Worm (Caenorhabditis elegans) whole organism, late embryonic: ENCODE results near the gene T26A8.3.

Source experiments
- C08G9.2 ChIP-seq: sonication (generic microtip); optimal IDR thresholded peaks from 2 replicates; lab custom pipeline; 2016; ENCODE audit warnings: mild to moderate bottlenecking, missing genetic modification characterization, moderate library complexity, missing compliant biosample characterization
- T23F11.4 ChIP-seq: fragments of 200-800 bp; sonication (Bioruptor generic); optimal IDR thresholded peaks from 2 replicates; lab custom pipeline; 2018; ENCODE audit warnings: mild to moderate bottlenecking, missing genetic modification characterization, missing compliant biosample characterization
- Y22D7AL.16 ChIP-seq: sonication (generic microtip); optimal IDR thresholded peaks from 2 replicates; lab custom pipeline; 2016; ENCODE audit warnings: missing genetic modification characterization, missing compliant biosample characterization
- ama-1 ChIP-seq: fragments of 150-350 bp; optimal IDR thresholded peaks from 2 replicates; lab custom pipeline; 2014
- ceh-14 ChIP-seq: sonication (generic microtip); optimal IDR thresholded peaks from 2 replicates; lab custom pipeline; 2016; ENCODE audit warnings: missing genotype, missing genetic modification characterization, missing compliant biosample characterization
- ceh-18 ChIP-seq: sonication (generic microtip); optimal IDR thresholded peaks from 2 replicates; lab custom pipeline; 2016; ENCODE audit warnings: missing genetic modification characterization, missing compliant biosample characterization
- ceh-19 ChIP-seq: fragments of 200-800 bp; sonication (Bioruptor generic); optimal IDR thresholded peaks from 2 replicates; lab custom pipeline; 2018; ENCODE audit warnings: mild to moderate bottlenecking, missing genetic modification characterization, missing compliant biosample characterization
- ceh-22 ChIP-seq: sonication (generic microtip); optimal IDR thresholded peaks from 2 replicates; lab custom pipeline; 2017; ENCODE audit warnings: missing biosample characterization, missing genetic modification characterization
- ceh-24 ChIP-seq: sonication (generic microtip); optimal IDR thresholded peaks from 2 replicates; lab custom pipeline; 2016; ENCODE audit warnings: mild to moderate bottlenecking, missing genetic modification characterization, missing compliant biosample characterization
- ceh-31 ChIP-seq: sonication (generic microtip); optimal IDR thresholded peaks from 2 replicates; lab custom pipeline; 2016; ENCODE audit warnings: missing genetic modification characterization, missing compliant biosample characterization
- ceh-34 ChIP-seq: sonication (generic microtip); optimal IDR thresholded peaks from 2 replicates; lab custom pipeline; 2016; ENCODE audit warnings: mild to moderate bottlenecking, missing genetic modification characterization, missing compliant biosample characterization
- ceh-45 ChIP-seq: fragments of 200-800 bp; sonication (Bioruptor generic); IDR thresholded peaks from 2 replicates; pipeline ENCODE4 v1.3.6; 2022; ENCODE audit warnings: missing genetic modification reagents, missing genetic modification characterization, missing compliant biosample characterization
- ceh-48 ChIP-seq: sonication (generic microtip); optimal IDR thresholded peaks from 2 replicates; lab custom pipeline; 2016; ENCODE audit warnings: missing genetic modification characterization, inconsistent platforms, missing compliant biosample characterization
- ceh-6 ChIP-seq: fragments of 200-800 bp; sonication (Bioruptor generic); optimal IDR thresholded peaks from 2 replicates; lab custom pipeline; 2018; ENCODE audit warnings: mild to moderate bottlenecking, missing genetic modification characterization, missing compliant biosample characterization
- ceh-9 ChIP-seq: sonication (generic microtip); optimal IDR thresholded peaks from 2 replicates; lab custom pipeline; 2016; ENCODE audit warnings: mild to moderate bottlenecking, missing genetic modification characterization, inconsistent platforms, missing compliant biosample characterization
- che-1 ChIP-seq: sonication (generic microtip); optimal IDR thresholded peaks from 2 replicates; lab custom pipeline; 2016; ENCODE audit warnings: mild to moderate bottlenecking, missing genetic modification characterization, missing compliant biosample characterization
- dmd-4 ChIP-seq: sonication (generic microtip); optimal IDR thresholded peaks from 2 replicates; lab custom pipeline; 2016; ENCODE audit warnings: borderline replicate concordance, missing genetic modification characterization, missing compliant biosample characterization
- dve-1 ChIP-seq: sonication (generic microtip); optimal IDR thresholded peaks from 2 replicates; lab custom pipeline; 2017; ENCODE audit warnings: antibody characterized with exemption, mild to moderate bottlenecking, missing genetic modification characterization, missing compliant biosample characterization
- elt-2 ChIP-seq: sonication (generic microtip); optimal IDR thresholded peaks from 2 replicates; lab custom pipeline; 2016; ENCODE audit warnings: missing genetic modification reagents, missing genetic modification characterization, missing compliant biosample characterization
- elt-4 ChIP-seq: sonication (generic microtip); optimal IDR thresholded peaks from 2 replicates; lab custom pipeline; 2016; ENCODE audit warnings: missing genetic modification characterization, missing compliant biosample characterization
- ets-4 ChIP-seq: sonication (generic microtip); optimal IDR thresholded peaks from 2 replicates; lab custom pipeline; 2016; ENCODE audit warnings: missing genetic modification characterization, missing compliant biosample characterization
- eyg-1 ChIP-seq: sonication (generic microtip); optimal IDR thresholded peaks from 2 replicates; lab custom pipeline; 2016; ENCODE audit warnings: missing genotype, missing genetic modification characterization, missing compliant biosample characterization
- fkh-10 ChIP-seq: fragments of 150-350 bp; optimal IDR thresholded peaks from 2 replicates; lab custom pipeline; 2014; ENCODE audit warnings: missing biosample characterization, missing genetic modification reagents, missing genetic modification characterization
- hlh-13 ChIP-seq: fragments of 200-800 bp; sonication (Bioruptor generic); optimal IDR thresholded peaks from 2 replicates; lab custom pipeline; 2018; ENCODE audit warnings: mild to moderate bottlenecking, missing genetic modification characterization, missing compliant biosample characterization
- hlh-30 ChIP-seq: sonication (generic microtip); optimal IDR thresholded peaks from 2 replicates; lab custom pipeline; 2017; ENCODE audit warnings: antibody characterized with exemption, missing genetic modification characterization, missing compliant biosample characterization; ENCODE audit not compliant: insufficient read depth
- hlh-6 ChIP-seq: sonication (generic microtip); optimal IDR thresholded peaks from 2 replicates; lab custom pipeline; 2016; ENCODE audit warnings: missing genotype, missing genetic modification characterization, missing compliant biosample characterization
- hlh-8 ChIP-seq: sonication (generic microtip); optimal IDR thresholded peaks from 2 replicates; lab custom pipeline; 2016; ENCODE audit warnings: missing genotype, missing genetic modification characterization, missing compliant biosample characterization
- lim-6 ChIP-seq: sonication (generic microtip); optimal IDR thresholded peaks from 2 replicates; lab custom pipeline; 2016; ENCODE audit warnings: missing genetic modification characterization, missing compliant biosample characterization
- lin-11 ChIP-seq: fragments of 200-800 bp; sonication (Bioruptor generic); optimal IDR thresholded peaks from 2 replicates; lab custom pipeline; 2018; ENCODE audit warnings: mild to moderate bottlenecking, missing genetic modification characterization, missing compliant biosample characterization
- nfya-1 ChIP-seq: sonication (generic microtip); optimal IDR thresholded peaks from 2 replicates; lab custom pipeline; 2017; ENCODE audit warnings: missing genetic modification characterization, mild to moderate bottlenecking, missing compliant biosample characterization, antibody characterized with exemption, moderate library complexity
- nhr-11 ChIP-seq: fragments of 150-350 bp; optimal IDR thresholded peaks from 2 replicates; lab custom pipeline; 2014; ENCODE audit warnings: missing biosample characterization, missing genetic modification characterization
- nhr-232 ChIP-seq: sonication (generic microtip); optimal IDR thresholded peaks from 2 replicates; lab custom pipeline; 2016; ENCODE audit warnings: missing genetic modification characterization, missing compliant biosample characterization
- npax-4 ChIP-seq: sonication (generic microtip); optimal IDR thresholded peaks from 2 replicates; lab custom pipeline; 2016; ENCODE audit warnings: missing genetic modification characterization, missing compliant biosample characterization
- odd-2 ChIP-seq: sonication (generic microtip); optimal IDR thresholded peaks from 2 replicates; lab custom pipeline; 2017; ENCODE audit warnings: antibody characterized with exemption, mild to moderate bottlenecking, missing genetic modification characterization, missing compliant biosample characterization
- pha-2 ChIP-seq: sonication (generic microtip); optimal IDR thresholded peaks from 2 replicates; lab custom pipeline; 2017; ENCODE audit warnings: mild to moderate bottlenecking, missing genetic modification characterization, missing compliant biosample characterization
- pha-4 ChIP-seq: fragments of 150-350 bp; optimal IDR thresholded peaks from 2 replicates; lab custom pipeline; 2018; ENCODE audit warnings: missing biosample characterization, missing genetic modification reagents, missing genetic modification characterization
- pros-1 ChIP-seq: fragments of 150-350 bp; optimal IDR thresholded peaks from 2 replicates; lab custom pipeline; 2014; ENCODE audit warnings: missing biosample characterization, missing genetic modification reagents, missing genetic modification characterization
- ref-2 ChIP-seq: sonication (generic microtip); optimal IDR thresholded peaks from 2 replicates; lab custom pipeline; 2016; ENCODE audit warnings: missing genetic modification characterization, missing compliant biosample characterization
- rnt-1 ChIP-seq: sonication (generic microtip); optimal IDR thresholded peaks from 2 replicates; lab custom pipeline; 2016; ENCODE audit warnings: missing genetic modification characterization, missing compliant biosample characterization
- sox-4 ChIP-seq: sonication (generic microtip); optimal IDR thresholded peaks from 2 replicates; lab custom pipeline; 2017; ENCODE audit warnings: mild to moderate bottlenecking, missing genetic modification characterization, inconsistent platforms, missing compliant biosample characterization
- tbx-2 ChIP-seq: sonication (generic microtip); optimal IDR thresholded peaks from 2 replicates; lab custom pipeline; 2016; ENCODE audit warnings: missing genetic modification characterization, missing compliant biosample characterization
- tbx-7 ChIP-seq: sonication (generic microtip); optimal IDR thresholded peaks from 2 replicates; lab custom pipeline; 2016; ENCODE audit warnings: missing genotype, missing genetic modification characterization, missing compliant biosample characterization
- ttx-3 ChIP-seq: sonication (generic microtip); optimal IDR thresholded peaks from 2 replicates; lab custom pipeline; 2016; ENCODE audit warnings: missing genetic modification reagents, missing genetic modification characterization, missing compliant biosample characterization
- unc-3 ChIP-seq, 2 experiments: fragments of 200-800 bp in 1 of 2; sonication (Bioruptor generic) in 1 of 2; sonication (generic microtip) in 1 of 2; conservative IDR thresholded peaks in 1 of 2; optimal IDR thresholded peaks in 1 of 2; 2 replicates each; pipeline versions ENCODE4 v1.3.6 to Lab custom; 2016 to 2022; ENCODE audit warnings: missing compliant biosample characterization in 2 of 2, missing genetic modification characterization in 2 of 2, missing genetic modification reagents in 1 of 2
- unc-42 ChIP-seq: sonication (generic microtip); optimal IDR thresholded peaks from 2 replicates; lab custom pipeline; 2016; ENCODE audit warnings: missing genotype, missing genetic modification characterization, missing compliant biosample characterization
- unc-55 ChIP-seq: sonication (generic microtip); optimal IDR thresholded peaks from 2 replicates; lab custom pipeline; 2017; ENCODE audit warnings: missing biosample characterization, missing genetic modification reagents, missing genetic modification characterization
- ztf-16 ChIP-seq: sonication (generic microtip); optimal IDR thresholded peaks from 2 replicates; lab custom pipeline; 2017; ENCODE audit warnings: missing genetic modification characterization, missing compliant biosample characterization

Gene T26A8.3

ce11 chrIV:8432709-8433108, 6.3 kb upstream of the T26A8.3 start, which contains the start of the genes T26A8.4 and pdtf-1 (continued):
- TF ChIP-seq ttx-3 (no peak), lin-11 (peak; percentile 6), ceh-22 (tag; lab: Kevin White, UChicago) (no peak), fkh-10 (GFP tag; lab: Kevin White, UChicago) (peak; percentile 26), ceh-6 (no peak), C08G9.2 (tag; lab: Kevin White, UChicago) (no peak), Y22D7AL.16 (tag; lab: Kevin White, UChicago) (no peak), rnt-1 (tag; lab: Kevin White, UChicago) (peak; percentile 82), pros-1 (tag; lab: Kevin White, UChicago) (peak; percentile 66), pha-4 (tag; lab: Kevin White, UChicago) (no peak)

ce11 chrIV:8431567-8432458, 5.4 kb upstream of the T26A8.3 start:
- no peak for TF ChIP-seq rnt-1 (tag; lab: Kevin White, UChicago)
- TF ChIP-seq ceh-19 (GFP tag; lab: Kevin White, UChicago): no peak
- peak; percentile 2 for TF ChIP-seq ceh-34 (tag; lab: Kevin White, UChicago)
- peak; percentile 72 for TF ChIP-seq ceh-48 (tag; lab: Kevin White, UChicago)
- no peak for TF ChIP-seq T23F11.4 (GFP tag; lab: Kevin White, UChicago)
- TF ChIP-seq unc-55: peak; percentile 51
- TF ChIP-seq dve-1 (tag; lab: Kevin White, UChicago): peak; percentile 27
- TF ChIP-seq sox-4: no peak
- no peak for TF ChIP-seq ceh-9 (tag; lab: Kevin White, UChicago)
- TF ChIP-seq ceh-18 (tag; lab: Kevin White, UChicago): peak; percentile 52
- TF ChIP-seq nfya-1 (tag; lab: Kevin White, UChicago): peak; percentile 99
- TF ChIP-seq pha-4 (tag; lab: Kevin White, UChicago): no peak
- TF ChIP-seq hlh-30 (tag; lab: Kevin White, UChicago): peak; percentile 82
- peak; percentile 87 for TF ChIP-seq ama-1
- TF ChIP-seq unc-3 (GFP tag; conservative IDR thresholded peaks at IDR 0.05; lab: Robert Waterston, UW): 0 out of 2 replicates have a peak, but pooled peaks have one; percentile 27
- no peak for TF ChIP-seq unc-3 (tag; optimal IDR thresholded peaks at IDR 0.05; lab: Kevin White, UChicago)
- TF ChIP-seq dmd-4 (tag; lab: Kevin White, UChicago): peak; percentile 17
- TF ChIP-seq hlh-13: peak; percentile 19
- TF ChIP-seq pha-2: peak; percentile 35
- TF ChIP-seq unc-42: peak; percentile 51
- peak; percentile 6 for TF ChIP-seq che-1
- peak; percentile 68 for TF ChIP-seq ceh-31 (tag; lab: Kevin White, UChicago)
- TF ChIP-seq tbx-2 (tag; lab: Kevin White, UChicago): peak; percentile 76
- TF ChIP-seq ceh-14 (tag; lab: Kevin White, UChicago): peak; percentile 48
- TF ChIP-seq nhr-11: peak; percentile 22

- TF ChIP-seq Y22D7AL.16 (tag; lab: Kevin White, UChicago) (no peak), ceh-31 (tag; lab: Kevin White, UChicago) (peak; percentile 21), hlh-6 (tag; lab: Kevin White, UChicago) (no peak), dmd-4 (tag; lab: Kevin White, UChicago) (no peak), lim-6 (tag; lab: Kevin White, UChicago) (no peak), C08G9.2 (tag; lab: Kevin White, UChicago) (no peak), ceh-24 (tag; lab: Kevin White, UChicago) (no peak), hlh-8 (no peak), ceh-18 (tag; lab: Kevin White, UChicago) (peak; percentile 27), ref-2 (tag; lab: Kevin White, UChicago) (peak; percentile 19), tbx-7 (no peak), pros-1 (tag; lab: Kevin White, UChicago) (no peak), dve-1 (tag; lab: Kevin White, UChicago) (peak; percentile 52), eyg-1 (no peak), elt-4 (tag; lab: Kevin White, UChicago) (no peak), npax-4 (no peak), ceh-9 (tag; lab: Kevin White, UChicago) (no peak), nhr-232 (no peak), odd-2 (tag; lab: Kevin White, UChicago) (no peak), ets-4 (tag; lab: Kevin White, UChicago) (no peak), elt-2 (peak; percentile 52), ztf-16 (no peak), ceh-45 (GFP tag; lab: Robert Waterston, UW) (no peak), ceh-19 (GFP tag; lab: Kevin White, UChicago) (no peak)
Measured at ce11 chrIV:8428492-8428891, 2.1 kb upstream of the T26A8.3 start.
